Fruit fly (Drosophila melanogaster): ENCODE data around the gene Pk34A.

- TF ChIP-seq psq (optimal IDR thresholded peaks at IDR 0.05) = peak; percentile 30
- no peak for TF ChIP-seq pan (optimal IDR thresholded peaks at IDR 0.05)
Observed at dm6 chr2L:13165802-13166347, 7.3 kb downstream of the Pk34A start, which contains the start of gene DnaJ-H.

Data from whole organism.